Fruit fly (Drosophila melanogaster) whole organism, adult: ENCODE measurements around the gene Pex1.

Experiments used
- CG11617 ChIP-seq: fragments of 200-800 bp; sonication (Bioruptor generic); optimal IDR thresholded peaks from 2 replicates; lab custom pipeline; 2017; ENCODE audit warnings: mild to moderate bottlenecking, missing biosample characterization, missing genetic modification reagents, missing genetic modification characterization
- CG5204 ChIP-seq: fragments of 200-800 bp; sonication (Bioruptor generic); optimal IDR thresholded peaks from 2 replicates; lab custom pipeline; 2016; ENCODE audit warnings: missing biosample characterization, missing genetic modification characterization
- Clk ChIP-seq: fragments of 200-800 bp; sonication (Bioruptor generic); optimal IDR thresholded peaks from 2 replicates; lab custom pipeline; 2017; ENCODE audit warnings: missing biosample characterization, missing genetic modification characterization
- Hr96 ChIP-seq: fragments of 200-800 bp; sonication (Bioruptor generic); optimal IDR thresholded peaks from 2 replicates; lab custom pipeline; 2016; ENCODE audit warnings: missing biosample characterization, missing genetic modification characterization
- Mnt ChIP-seq: fragments of 200-800 bp; sonication (Bioruptor generic); optimal IDR thresholded peaks from 2 replicates; lab custom pipeline; 2016; ENCODE audit warnings: missing biosample characterization, mild to moderate bottlenecking, missing genetic modification characterization
- cnc ChIP-seq, 2 experiments: fragments of >200 bp; optimal IDR thresholded peaks; 2 replicates each; lab custom pipeline; 2017
- ovo ChIP-seq: fragments of 200-800 bp; sonication (Bioruptor generic); optimal IDR thresholded peaks from 2 replicates; lab custom pipeline; 2016; ENCODE audit warnings: missing biosample characterization, missing genetic modification characterization
- tj ChIP-seq: fragments of 200-800 bp; sonication (Bioruptor generic); optimal IDR thresholded peaks from 3 replicates; lab custom pipeline; 2017; ENCODE audit warnings: missing biosample characterization, mild to moderate bottlenecking, missing genetic modification characterization, moderate library complexity
- toe ChIP-seq: fragments of 200-800 bp; sonication (Bioruptor generic); optimal IDR thresholded peaks from 2 replicates; lab custom pipeline; 2016; ENCODE audit warnings: missing biosample characterization, missing genetic modification characterization

DNA sequence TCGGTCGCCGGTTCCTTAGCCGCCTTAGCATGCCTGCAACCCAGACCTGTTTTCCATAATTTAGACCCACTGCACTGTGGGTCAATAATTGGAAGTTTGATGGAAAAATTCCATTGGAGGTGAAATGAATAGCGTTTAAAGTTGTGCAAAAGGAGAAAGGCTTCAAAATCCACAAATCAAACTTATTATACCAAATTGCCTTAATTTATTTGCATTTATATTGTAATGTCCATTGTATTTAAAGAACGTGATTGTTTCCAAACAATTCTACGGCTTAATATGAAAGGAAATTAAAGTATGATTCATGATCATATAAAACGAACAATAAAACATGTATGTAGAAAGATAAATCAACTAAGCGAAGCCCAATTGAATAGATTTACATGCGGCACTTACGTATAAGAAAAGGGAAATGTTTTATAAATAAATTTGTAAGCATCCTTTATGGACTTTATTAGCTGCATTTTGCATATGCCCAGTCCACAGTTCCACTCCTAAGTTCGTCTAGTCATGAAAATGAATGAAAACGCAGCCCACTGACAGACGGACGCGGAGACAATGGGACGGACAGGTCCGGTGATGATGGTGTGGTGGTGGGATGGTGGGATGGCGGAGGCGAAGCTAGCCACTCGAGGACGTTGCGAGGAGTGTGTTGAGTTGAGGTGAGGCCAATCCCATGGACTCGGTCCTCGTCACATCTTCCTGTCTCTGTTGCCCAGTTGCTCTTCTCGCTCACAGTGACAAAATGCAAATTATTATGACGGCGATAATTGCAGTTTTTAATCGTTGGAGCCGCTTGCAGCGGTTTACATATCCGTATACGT lies 8.2 kb upstream of the Pex1 start:
- TF ChIP-seq CG11617 (GFP tag; lab: Kevin White, UChicago) = no peak
- no peak for TF ChIP-seq tj (GFP tag; lab: Kevin White, UChicago)
- no peak for TF ChIP-seq Clk
- TF ChIP-seq toe (GFP tag; lab: Kevin White, UChicago) = no peak
- TF ChIP-seq CG5204 (GFP tag; lab: Kevin White, UChicago) = no peak
- TF ChIP-seq cnc (optimal IDR thresholded peaks at IDR 0.05; lab: Kevin White, UChicago) = no peak
- TF ChIP-seq Mnt = no peak
- TF ChIP-seq Hr96 (GFP tag; lab: Kevin White, UChicago) = no peak
- no peak for TF ChIP-seq ovo (GFP tag; lab: Kevin White, UChicago)
